Worm (Caenorhabditis elegans): ENCODE measurements around the gene C25G4.2.
A peak's percentile ranks its signal among the peaks of the same experiment; 100 is the strongest.

Gene C25G4.2

DNA sequence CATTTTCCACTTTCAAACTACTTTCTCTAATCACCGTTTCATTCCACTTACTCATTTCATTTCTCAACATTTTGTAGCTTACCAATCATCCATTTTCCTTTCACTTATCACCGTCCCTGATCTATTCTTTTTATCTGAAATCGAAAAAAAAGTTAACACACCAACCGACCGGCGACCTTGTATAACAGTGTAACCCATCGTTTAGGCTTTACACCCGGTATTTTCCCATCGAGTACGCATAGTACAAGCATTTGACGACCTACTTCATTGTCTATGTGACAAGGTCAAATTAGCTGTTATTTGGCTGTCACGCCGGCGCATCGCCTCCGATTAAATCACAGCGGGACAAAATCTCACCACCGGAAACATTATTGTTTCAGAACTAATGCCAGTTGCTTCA lies 14.3 kb downstream of the C25G4.2 start:
- TF ChIP-seq pha-2 (tag; optimal IDR thresholded peaks at IDR 0.05) (no peak), Y22D7AL.16 (tag; optimal IDR thresholded peaks at IDR 0.05) (no peak), ref-2 (tag; optimal IDR thresholded peaks at IDR 0.05) (no peak), hlh-13 (GFP tag; optimal IDR thresholded peaks at IDR 0.05) (no peak), ceh-48 (tag; optimal IDR thresholded peaks at IDR 0.05) (no peak), unc-86 (tag; optimal IDR thresholded peaks at IDR 0.05) (no peak), mec-3 (tag; optimal IDR thresholded peaks at IDR 0.05; ENCODE audit: borderline replicate concordance) (no peak), nhr-11 (tag; optimal IDR thresholded peaks at IDR 0.05) (no peak), nfya-1 (tag; optimal IDR thresholded peaks at IDR 0.05) (no peak), lim-6 (tag; optimal IDR thresholded peaks at IDR 0.05) (no peak), pha-4 (tag; optimal IDR thresholded peaks at IDR 0.05) (no peak), unc-42 (tag; optimal IDR thresholded peaks at IDR 0.05) (no peak)

DNA sequence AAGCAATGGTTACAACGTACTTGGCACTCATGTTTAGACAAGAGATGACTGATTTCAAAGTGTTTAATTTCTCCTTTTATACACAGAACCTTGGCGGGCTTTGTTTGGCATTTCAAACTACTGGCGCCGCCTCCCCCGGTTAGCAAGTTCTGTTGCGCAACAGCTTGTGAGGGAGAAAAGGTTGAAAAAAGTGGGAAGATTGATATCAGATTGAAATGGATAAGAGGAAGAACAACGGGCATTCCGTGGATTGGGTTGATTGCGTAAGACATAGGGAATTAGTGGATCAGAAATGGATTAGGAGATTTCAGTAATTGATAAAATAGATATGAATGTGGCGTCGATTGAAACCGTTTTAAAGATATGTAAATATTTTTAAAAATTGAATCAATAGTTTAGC lies 15.4 kb downstream of the C25G4.2 start, which contains the start of gene col-130:
Gene col-130 (minus strand): TSS at position 50 of the 400 bp plus-strand sequence.
- TF ChIP-seq fax-1 (tag; optimal IDR thresholded peaks at IDR 0.05) (no peak), npax-4 (tag; optimal IDR thresholded peaks at IDR 0.05) (no peak), fkh-10 (GFP tag; optimal IDR thresholded peaks at IDR 0.05) (no peak), tbx-2 (tag; optimal IDR thresholded peaks at IDR 0.05) (no peak), nhr-11 (tag; optimal IDR thresholded peaks at IDR 0.05) (no peak), ceh-19 (GFP tag; optimal IDR thresholded peaks at IDR 0.05) (no peak), pha-2 (tag; optimal IDR thresholded peaks at IDR 0.05) (no peak), ttx-3 (tag; optimal IDR thresholded peaks at IDR 0.05) (no peak), sox-4 (tag; optimal IDR thresholded peaks at IDR 0.05) (no peak)

DNA sequence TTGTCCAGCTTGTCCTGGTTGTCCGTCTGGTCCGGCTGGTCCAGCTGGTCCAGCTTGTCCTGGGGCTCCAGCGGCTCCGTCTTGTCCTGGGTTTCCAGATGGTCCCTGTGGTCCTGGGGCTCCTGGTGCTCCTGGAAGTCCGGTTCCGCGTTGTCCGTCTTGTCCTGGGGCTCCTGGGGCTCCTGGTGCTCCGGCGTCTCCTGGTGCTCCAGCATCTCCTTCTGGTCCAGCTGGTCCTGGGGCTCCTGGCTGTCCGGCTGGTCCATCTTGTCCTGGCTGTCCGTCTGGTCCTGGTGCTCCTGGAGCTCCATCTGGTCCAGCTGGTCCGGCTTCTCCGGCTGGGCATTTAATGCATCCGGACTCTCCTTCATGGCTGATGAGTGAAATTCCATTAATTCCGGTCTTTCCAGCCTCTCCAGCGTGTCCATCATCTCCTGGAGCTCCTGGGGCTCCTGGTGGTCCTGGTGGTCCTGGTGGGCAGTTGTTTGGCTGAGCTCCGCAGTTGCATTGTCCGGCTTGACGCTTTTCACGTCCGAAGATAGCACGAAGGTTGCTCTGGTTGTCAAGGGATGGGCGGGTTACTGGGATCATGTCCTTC lies 16.0 kb downstream of the C25G4.2 start:
- TF ChIP-seq odd-2 (tag; optimal IDR thresholded peaks at IDR 0.05), result no peak
- peak; percentile 25 for TF ChIP-seq F13H6.1 (tag; optimal IDR thresholded peaks at IDR 0.05)
- TF ChIP-seq unc-42 (tag; optimal IDR thresholded peaks at IDR 0.05), result peak; percentile 0
- TF ChIP-seq ztf-16 (tag; optimal IDR thresholded peaks at IDR 0.05), result peak; percentile 78
- TF ChIP-seq hlh-30 (tag; optimal IDR thresholded peaks at IDR 0.05; ENCODE audit: insufficient read depth), result no peak
- no peak for TF ChIP-seq ceh-24 (tag; optimal IDR thresholded peaks at IDR 0.05)
- TF ChIP-seq ceh-18 (tag; optimal IDR thresholded peaks at IDR 0.05), result peak; percentile 30
- no peak for TF ChIP-seq lin-11 (tag; optimal IDR thresholded peaks at IDR 0.05)

DNA sequence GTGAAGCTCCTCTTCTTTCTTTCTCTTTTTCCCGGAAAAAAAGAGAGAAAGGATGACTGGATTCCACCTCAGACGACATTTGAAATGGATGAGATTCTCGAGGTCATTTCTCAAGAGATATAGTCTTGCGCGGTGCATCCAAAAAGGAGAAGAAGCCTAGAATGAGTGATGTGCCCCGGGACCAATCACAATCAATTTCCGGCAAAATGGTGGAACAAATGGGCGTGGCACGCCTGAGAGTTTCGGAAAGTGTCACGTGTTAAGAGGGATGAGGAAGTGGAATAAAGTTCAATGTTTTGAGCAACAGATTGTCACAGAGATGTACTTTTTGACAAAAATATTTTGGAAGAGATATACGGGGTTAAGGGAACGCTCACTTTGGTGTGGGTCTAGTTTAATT lies 18.2 kb downstream of the C25G4.2 start:
- TF ChIP-seq nhr-11 (tag; optimal IDR thresholded peaks at IDR 0.05) (no peak), zip-5 (tag; optimal IDR thresholded peaks at IDR 0.05) (no peak), pha-2 (tag; optimal IDR thresholded peaks at IDR 0.05) (no peak), fax-1 (tag; optimal IDR thresholded peaks at IDR 0.05) (no peak), nhr-232 (tag; optimal IDR thresholded peaks at IDR 0.05) (no peak), ceh-18 (tag; optimal IDR thresholded peaks at IDR 0.05) (no peak), sdc-2 (tag; optimal IDR thresholded peaks at IDR 0.05) (no peak), unc-42 (tag; optimal IDR thresholded peaks at IDR 0.05) (no peak), eyg-1 (tag; optimal IDR thresholded peaks at IDR 0.05) (no peak)

DNA sequence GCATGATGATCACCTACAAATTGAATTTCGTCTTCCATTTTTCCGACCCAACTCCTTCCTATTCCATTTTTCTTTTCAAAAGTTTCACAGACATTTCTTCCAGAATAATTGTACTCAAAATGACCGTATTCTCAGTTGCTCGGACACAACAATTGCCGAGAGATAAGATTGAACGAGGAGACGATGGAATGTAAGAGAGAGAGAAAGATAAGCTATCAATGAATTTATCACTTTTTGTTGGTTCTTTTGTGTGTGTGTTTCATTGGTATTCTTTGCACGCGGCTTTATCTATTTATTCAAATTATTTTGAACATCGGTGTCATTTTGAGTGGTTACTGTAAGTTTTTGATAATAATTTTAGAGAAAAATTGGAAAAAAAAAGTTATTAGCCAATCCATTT lies 23.4 kb downstream of the C25G4.2 start, which contains the start of gene ugt-65:
Gene ugt-65 (plus strand): TSS at position 229 of the 400 bp plus-strand sequence.
- TF ChIP-seq pros-1 (tag; optimal IDR thresholded peaks at IDR 0.05), result no peak
- TF ChIP-seq elt-2 (tag; optimal IDR thresholded peaks at IDR 0.05), result peak; percentile 86

DNA sequence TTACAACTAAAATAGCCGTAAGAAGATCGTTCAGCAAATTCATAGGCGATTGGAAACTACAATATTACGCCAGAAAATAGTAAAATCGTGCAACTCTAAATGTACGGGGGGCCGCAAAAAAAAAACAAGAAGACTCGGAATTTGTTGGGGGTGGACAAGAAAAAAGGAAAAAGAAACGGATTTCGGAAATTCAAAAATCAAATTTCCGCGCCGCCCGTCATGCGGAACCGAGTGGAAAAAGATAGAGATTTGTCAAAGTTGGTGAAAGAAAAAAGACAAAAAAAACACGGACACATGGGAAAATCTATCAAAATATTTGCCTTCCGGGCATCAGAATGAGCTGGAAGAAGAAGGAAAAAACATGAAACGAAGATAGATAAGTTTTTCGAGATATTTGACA lies 24.5 kb downstream of the C25G4.2 start:
- peak; percentile 86 for TF ChIP-seq unc-42 (tag; optimal IDR thresholded peaks at IDR 0.05)
- TF ChIP-seq pha-2 (tag; optimal IDR thresholded peaks at IDR 0.05), result no peak
